Worm (Caenorhabditis elegans): ENCODE measurements around the gene daf-37.
A peak's percentile ranks its signal among the peaks of the same experiment; 100 is the strongest.

Gene daf-37

ce11 chrII:6241758-6242157 lies 33.7 kb upstream of the daf-37 start, which contains the start of gene T24H7.8:
TSS of gene T24H7.8 (plus strand) at chrII:6242058.
- TF ChIP-seq hmg-1.1 (GFP tag; IDR thresholded peaks at IDR 0.05) (no peak), F26F4.8 (GFP tag; conservative IDR thresholded peaks at IDR 0.05) (no peak), pqm-1 (tag; optimal IDR thresholded peaks at IDR 0.05) (no peak)

- TF ChIP-seq dmd-6 (GFP tag; IDR thresholded peaks at IDR 0.05) (no peak), unc-62 (GFP tag; optimal IDR thresholded peaks at IDR 0.05 in 1 of 2) (peak in 1 of 2 experiments; percentile 60), unc-62 (tag; optimal IDR thresholded peaks at IDR 0.05) (no peak), rbr-2 (tag; optimal IDR thresholded peaks at IDR 0.05) (no peak), Y48G9A.11 (GFP tag; IDR thresholded peaks at IDR 0.05) (no peak), lin-38 (GFP tag; IDR thresholded peaks at IDR 0.05) (no peak), dmd-8 (GFP tag; IDR thresholded peaks at IDR 0.05) (no peak), Y105C5A.15 (GFP tag; IDR thresholded peaks at IDR 0.05) (no peak), spr-1 (tag; optimal IDR thresholded peaks at IDR 0.05) (no peak), daf-16 (GFP tag; optimal IDR thresholded peaks at IDR 0.05) (peak in 1 of 2 experiments; percentile 44), daf-16 (tag; optimal IDR thresholded peaks at IDR 0.05) (peak; percentile 65), lin-29 (GFP tag; IDR thresholded peaks at IDR 0.05) (no peak), aly-2 (tag; optimal IDR thresholded peaks at IDR 0.05) (no peak), unc-130 (GFP tag; optimal IDR thresholded peaks at IDR 0.05) (no peak), mdt-29 (GFP tag; IDR thresholded peaks at IDR 0.05) (no peak), mxl-2 (GFP tag; conservative IDR thresholded peaks at IDR 0.05) (no peak), saeg-2 (GFP tag; IDR thresholded peaks at IDR 0.05) (no peak), ctbp-1 (GFP tag; IDR thresholded peaks at IDR 0.05) (no peak), tra-1 (GFP tag; IDR thresholded peaks at IDR 0.05) (no peak), F26F4.8 (GFP tag; conservative IDR thresholded peaks at IDR 0.05) (no peak), nhr-76 (tag; optimal IDR thresholded peaks at IDR 0.05) (no peak), vab-7 (GFP tag; IDR thresholded peaks at IDR 0.05) (no peak), nhr-6 (tag; optimal IDR thresholded peaks at IDR 0.05) (peak; percentile 49), hmg-1.1 (GFP tag; IDR thresholded peaks at IDR 0.05) (peak; percentile 32; the same call in 1 of the 2 replicates), sdz-12 (GFP tag; optimal IDR thresholded peaks at IDR 0.05) (no peak), skn-1 (tag; optimal IDR thresholded peaks at IDR 0.05) (no peak), daf-8 (GFP tag; IDR thresholded peaks at IDR 0.05) (no peak), php-3 (GFP tag; IDR thresholded peaks at IDR 0.05) (no peak), ceh-82 (tag; optimal IDR thresholded peaks at IDR 0.05) (no peak), ceh-32 (tag; optimal IDR thresholded peaks at IDR 0.05; ENCODE audit: poor library complexity) (no peak), T20F7.1 (GFP tag; optimal IDR thresholded peaks at IDR 0.05) (no peak), ceh-20 (GFP tag; IDR thresholded peaks at IDR 0.05) (no peak), ztf-7 (tag; optimal IDR thresholded peaks at IDR 0.05) (no peak), hlh-11 (tag; optimal IDR thresholded peaks at IDR 0.05) (peak; percentile 59), ZK546.5 (tag; optimal IDR thresholded peaks at IDR 0.05) (no peak), lir-3 (tag; optimal IDR thresholded peaks at IDR 0.05) (no peak), hlh-30 (tag; optimal IDR thresholded peaks at IDR 0.05; ENCODE audit: insufficient read depth) (peak; percentile 49), ZK337.2 (GFP tag; IDR thresholded peaks at IDR 0.05) (no peak), gei-8 (GFP tag; optimal IDR thresholded peaks at IDR 0.05) (no peak), mep-1 (tag; optimal IDR thresholded peaks at IDR 0.05) (no peak), madf-9 (GFP tag; conservative IDR thresholded peaks at IDR 0.05) (peak; percentile 49; the same call in 1 of the 2 replicates), spr-3 (GFP tag; optimal IDR thresholded peaks at IDR 0.05) (no peak), lin-13 (GFP tag; optimal IDR thresholded peaks at IDR 0.05) (no peak), zag-1 (tag; optimal IDR thresholded peaks at IDR 0.05) (no peak), nhr-111 (GFP tag; optimal IDR thresholded peaks at IDR 0.05) (no peak), nhr-28 (tag; optimal IDR thresholded peaks at IDR 0.05) (no peak), nhr-237 (tag; optimal IDR thresholded peaks at IDR 0.05) (no peak)
These were observed 28.3 kb upstream of the daf-37 start for ce11 chrII:6236093-6236945.
